Fruit fly (Drosophila melanogaster): ENCODE measurements around the gene CG2924.

Gene CG2924

dm6 chrX:2270557-2270930 lies at the start of gene CG2924:
CG2924 (minus strand) TSS chrX:2270761.
- TF ChIP-seq Poxn (GFP tag; IDR thresholded peaks at IDR 0.05): no peak
- TF ChIP-seq schlank (tag; optimal IDR thresholded peaks at IDR 0.05): no peak
- peak; percentile 21 for TF ChIP-seq CG18764 (GFP tag; optimal IDR thresholded peaks at IDR 0.05)
- no peak for TF ChIP-seq Meics (GFP tag; optimal IDR thresholded peaks at IDR 0.05)
- TF ChIP-seq wor (GFP tag; IDR thresholded peaks at IDR 0.05): no peak
- TF ChIP-seq CG15696 (tag; optimal IDR thresholded peaks at IDR 0.05): no peak
- peak; percentile 99 for TF ChIP-seq zen2 (GFP tag; IDR thresholded peaks at IDR 0.05; ENCODE audit: partially characterized antibody)
- TF ChIP-seq CoRest (tag; optimal IDR thresholded peaks at IDR 0.05): peak; percentile 39
- peak; percentile 66 for TF ChIP-seq ERR (GFP tag; optimal IDR thresholded peaks at IDR 0.05)
- TF ChIP-seq ac (GFP tag; optimal IDR thresholded peaks at IDR 0.05): no peak
- TF ChIP-seq kni (GFP tag; optimal IDR thresholded peaks at IDR 0.05): peak; percentile 11
- TF ChIP-seq fd96Cb (tag; optimal IDR thresholded peaks at IDR 0.05): no peak
- TF ChIP-seq br (optimal IDR thresholded peaks at IDR 0.05): no peak
- peak; percentile 86 for TF ChIP-seq mam (GFP tag; optimal IDR thresholded peaks at IDR 0.05)
- peak; percentile 82 for TF ChIP-seq Lhr (GFP tag; optimal IDR thresholded peaks at IDR 0.05)
- no peak for TF ChIP-seq CG15073 (GFP tag; optimal IDR thresholded peaks at IDR 0.05)
- TF ChIP-seq CG3163 (GFP tag; optimal IDR thresholded peaks at IDR 0.05): peak; percentile 54
- TF ChIP-seq emc (GFP tag; optimal IDR thresholded peaks at IDR 0.05): peak; percentile 67
- TF ChIP-seq CkIIα-i1 (GFP tag; IDR thresholded peaks at IDR 0.05): no peak
- no peak for TF ChIP-seq psq (GFP tag; optimal IDR thresholded peaks at IDR 0.05)
- peak; percentile 100 for TF ChIP-seq Sry-δ (GFP tag; optimal IDR thresholded peaks at IDR 0.05)
- TF ChIP-seq CG9727 (GFP tag; optimal IDR thresholded peaks at IDR 0.05): no peak
- peak; percentile 100 for TF ChIP-seq CG13287 (GFP tag; IDR thresholded peaks at IDR 0.05; ENCODE audit: partially characterized antibody)
- TF ChIP-seq Atf6 (GFP tag; IDR thresholded peaks at IDR 0.05): no peak
- no peak for TF ChIP-seq lola (GFP tag; optimal IDR thresholded peaks at IDR 0.05)
- no peak for TF ChIP-seq Hr39 (optimal IDR thresholded peaks at IDR 0.05)
- no peak for TF ChIP-seq CG11696 (GFP tag; IDR thresholded peaks at IDR 0.05)
- TF ChIP-seq Mad (GFP tag; optimal IDR thresholded peaks at IDR 0.05): peak; percentile 52
- TF ChIP-seq peb (GFP tag; IDR thresholded peaks at IDR 0.05): no peak
- TF ChIP-seq Fer1 (GFP tag; optimal IDR thresholded peaks at IDR 0.05): peak; percentile 63
- peak; percentile 99 for TF ChIP-seq CG7963 (GFP tag; IDR thresholded peaks at IDR 0.05; ENCODE audit: partially characterized antibody)
- peak; percentile 30 for TF ChIP-seq maf-S (GFP tag; optimal IDR thresholded peaks at IDR 0.05)
- no peak for TF ChIP-seq Dip2 (GFP tag; IDR thresholded peaks at IDR 0.05)
- peak; percentile 62 for TF ChIP-seq MESR4 (GFP tag; optimal IDR thresholded peaks at IDR 0.05)
- TF ChIP-seq nau (GFP tag; optimal IDR thresholded peaks at IDR 0.05): no peak
- TF ChIP-seq gt (GFP tag; IDR thresholded peaks at IDR 0.05): no peak
- TF ChIP-seq CG17802 (tag; optimal IDR thresholded peaks at IDR 0.05): peak; percentile 20
- peak; percentile 100 for TF ChIP-seq ato (GFP tag; IDR thresholded peaks at IDR 0.05; ENCODE audit: partially characterized antibody)
- no peak for TF ChIP-seq pros (GFP tag; optimal IDR thresholded peaks at IDR 0.05)
- peak; percentile 24 for TF ChIP-seq CG3995 (GFP tag; optimal IDR thresholded peaks at IDR 0.05)
- peak; percentile 23 for TF ChIP-seq CG30020 (tag; optimal IDR thresholded peaks at IDR 0.05)
- TF ChIP-seq CG12155 (GFP tag; optimal IDR thresholded peaks at IDR 0.05): peak; percentile 73
- TF ChIP-seq gcm (GFP tag; optimal IDR thresholded peaks at IDR 0.05): peak; percentile 20
- no peak for TF ChIP-seq sim (GFP tag; IDR thresholded peaks at IDR 0.05)
- peak; percentile 83 for TF ChIP-seq CG13894 (tag; optimal IDR thresholded peaks at IDR 0.05)
- peak; percentile 52 for TF ChIP-seq NfI (GFP tag; optimal IDR thresholded peaks at IDR 0.05)
- TF ChIP-seq slp2 (GFP tag; optimal IDR thresholded peaks at IDR 0.05): no peak
- TF ChIP-seq gfzf (GFP tag; optimal IDR thresholded peaks at IDR 0.05): peak; percentile 67
- peak; percentile 53 to 87 for TF ChIP-seq Pdp1 (GFP tag; optimal IDR thresholded peaks at IDR 0.05)
- no peak for TF ChIP-seq sima (GFP tag; optimal IDR thresholded peaks at IDR 0.05)
- TF ChIP-seq cwo (GFP tag; optimal IDR thresholded peaks at IDR 0.05): peak; percentile 18
- peak; percentile 59 for TF ChIP-seq CG1647 (GFP tag; optimal IDR thresholded peaks at IDR 0.05)

Measured in whole organism, embryonic.